Worm (Caenorhabditis elegans): ENCODE results near the gene F15H10.8.

The F15H10.8 gene

DNA sequence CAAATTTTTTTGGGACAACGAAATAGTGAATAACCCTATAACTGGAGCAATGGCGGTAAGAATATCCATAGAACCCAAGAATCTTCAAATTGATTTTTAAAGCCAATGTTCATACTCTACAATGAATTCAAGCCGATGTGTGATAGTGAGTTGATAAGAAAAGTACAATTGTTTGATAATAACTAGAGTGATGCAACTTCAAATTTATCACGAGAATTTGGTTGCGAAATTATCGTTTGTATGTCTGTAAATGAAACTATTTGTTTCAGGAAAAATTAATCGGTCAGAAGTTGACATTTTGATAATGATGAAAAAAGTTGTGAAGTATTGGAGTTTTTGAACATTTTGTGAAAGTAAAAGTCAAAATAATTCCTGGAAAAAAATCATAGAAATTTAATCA, 3.4 kb downstream of the F15H10.8 start:
- TF ChIP-seq pbrm-1 (GFP tag; IDR thresholded peaks at IDR 0.05) (no peak), B0261.1 (tag; optimal IDR thresholded peaks at IDR 0.05) (no peak), ets-4 (GFP tag; optimal IDR thresholded peaks at IDR 0.05) (peak; percentile 32), nhr-80 (tag; optimal IDR thresholded peaks at IDR 0.05) (peak; percentile 93), cebp-1 (GFP tag; IDR thresholded peaks at IDR 0.05) (peak; percentile 84), cebp-1 (tag; optimal IDR thresholded peaks at IDR 0.05) (peak; percentile 86)

DNA sequence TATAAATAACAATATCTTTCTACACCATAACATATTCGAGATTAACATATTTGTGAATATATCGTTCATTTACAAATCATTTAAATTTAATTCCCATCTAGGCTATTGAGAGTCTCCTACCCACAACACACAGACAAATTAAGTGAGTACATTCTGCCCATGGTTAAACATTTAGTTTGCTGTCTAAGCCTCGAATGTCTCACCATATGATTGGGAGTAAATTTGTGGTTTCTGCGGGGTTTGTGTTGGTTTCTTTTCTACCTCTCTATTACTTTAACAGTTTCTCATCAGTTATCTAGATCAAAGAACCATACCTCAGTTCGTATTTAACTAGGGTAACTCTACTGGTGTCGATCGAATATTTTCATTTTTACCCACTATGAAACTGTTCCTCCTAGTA, 4.3 kb downstream of the F15H10.8 start, which contains the start of gene ugt-2:
ugt-2 (plus strand) TSS at position 371 of the 400 bp plus-strand sequence.
- TF ChIP-seq snpc-1.1 (tag; optimal IDR thresholded peaks at IDR 0.05; ENCODE audit: insufficient read depth) (no peak), nhr-80 (tag; optimal IDR thresholded peaks at IDR 0.05) (peak; percentile 42)

DNA sequence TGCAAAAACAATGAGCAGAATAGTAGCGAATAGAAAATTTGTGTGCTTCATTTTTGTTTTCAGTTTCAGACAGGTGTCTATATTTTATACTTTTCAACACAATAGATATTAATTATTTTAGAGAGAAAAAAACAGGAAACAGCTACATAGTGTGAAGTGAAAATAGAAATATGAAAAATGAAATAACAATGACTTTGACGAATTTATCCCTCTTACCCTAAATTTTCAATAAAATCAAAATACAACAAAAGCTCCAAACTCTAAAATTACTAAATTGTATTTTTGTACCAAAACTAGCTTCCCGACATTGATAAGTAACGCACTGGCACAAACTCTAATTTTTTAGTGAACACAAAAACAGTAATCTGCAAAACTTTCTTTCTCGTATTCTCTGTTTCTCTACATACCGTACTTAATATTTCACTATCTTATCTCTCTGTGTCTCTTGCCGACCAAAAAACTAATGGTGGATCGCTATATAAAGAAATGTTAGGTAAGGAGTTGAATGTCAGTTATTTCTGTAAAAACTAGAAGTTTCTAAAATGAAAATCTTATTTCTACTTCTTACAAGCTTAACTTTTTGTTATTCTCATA, 7.4 kb downstream of the F15H10.8 start, which contains the start of the genes col-151 and ugt-1:
col-151 (minus strand) TSS at position 51 of the 594 bp plus-strand sequence.
ugt-1 (plus strand) TSS at position 491 of the 594 bp plus-strand sequence.
- TF ChIP-seq B0261.1 (tag; optimal IDR thresholded peaks at IDR 0.05) (no peak), nhr-27 (tag; optimal IDR thresholded peaks at IDR 0.05) (no peak), Y53G8AR.9 (GFP tag; conservative IDR thresholded peaks at IDR 0.05) (no peak), lsl-1 (GFP tag; optimal IDR thresholded peaks at IDR 0.05) (no peak), snpc-1.3 (tag; optimal IDR thresholded peaks at IDR 0.05; ENCODE audit: insufficient read depth) (no peak), hmg-1.2 (GFP tag; IDR thresholded peaks at IDR 0.05) (peak; percentile 82), lin-54 (GFP tag; optimal IDR thresholded peaks at IDR 0.05) (no peak), F49E8.2 (tag; optimal IDR thresholded peaks at IDR 0.05; ENCODE audit: insufficient read depth) (no peak), nhr-179 (tag; optimal IDR thresholded peaks at IDR 0.05) (no peak), attf-6 (GFP tag; IDR thresholded peaks at IDR 0.05) (no peak), mel-28 (tag; optimal IDR thresholded peaks at IDR 0.05; ENCODE audit: borderline replicate concordance) (no peak), Y95B8A.8 (GFP tag; IDR thresholded peaks at IDR 0.05) (no peak), nhr-80 (tag; optimal IDR thresholded peaks at IDR 0.05) (peak; percentile 48), him-1 (tag; optimal IDR thresholded peaks at IDR 0.05) (no peak), ceh-100 (GFP tag; IDR thresholded peaks at IDR 0.05) (no peak)

ce11 chrV:10393708-10394107, 9.0 kb downstream of the F15H10.8 start:
- TF ChIP-seq B0035.1 (tag; optimal IDR thresholded peaks at IDR 0.05) (no peak), sdz-38 (tag; optimal IDR thresholded peaks at IDR 0.05) (no peak), nhr-90 (tag; optimal IDR thresholded peaks at IDR 0.05) (no peak), K12H6.12 (tag; optimal IDR thresholded peaks at IDR 0.05) (no peak), mel-28 (tag; optimal IDR thresholded peaks at IDR 0.05; ENCODE audit: borderline replicate concordance) (no peak), mcd-1 (GFP tag; IDR thresholded peaks at IDR 0.05) (no peak), F55B11.4 (tag; optimal IDR thresholded peaks at IDR 0.05; ENCODE audit: borderline replicate concordance, insufficient read depth) (no peak), hlh-26 (GFP tag; conservative IDR thresholded peaks at IDR 0.05) (no peak), hsf-1 (GFP tag; IDR thresholded peaks at IDR 0.05) (no peak), Y56A3A.18 (GFP tag; IDR thresholded peaks at IDR 0.05) (no peak)

DNA sequence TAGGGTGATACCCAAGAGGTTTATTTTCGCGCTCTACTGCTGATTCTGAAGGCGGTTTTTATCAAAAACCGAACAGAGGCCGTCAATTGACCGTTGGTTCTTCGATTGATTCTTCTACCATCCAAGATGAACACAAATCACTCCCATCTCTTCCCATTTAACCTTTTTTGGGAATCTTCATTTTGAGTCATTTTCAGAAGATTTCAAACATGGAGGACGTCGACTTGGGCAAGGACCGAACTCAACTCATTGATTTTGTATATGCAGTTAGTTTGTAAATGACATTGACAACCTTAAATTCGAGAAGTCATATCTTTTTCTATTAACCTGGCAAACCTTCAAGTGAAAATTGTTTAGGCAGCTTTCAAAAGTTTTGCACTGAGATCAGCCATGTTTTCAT, 14.4 kb downstream of the F15H10.8 start, which contains the start of gene AC3.5:
AC3.5 (plus strand) TSS at position 210 of the 400 bp plus-strand sequence.
- TF ChIP-seq ets-4 (GFP tag; optimal IDR thresholded peaks at IDR 0.05) (no peak), mcd-1 (GFP tag; IDR thresholded peaks at IDR 0.05) (no peak), snpc-1.1 (tag; optimal IDR thresholded peaks at IDR 0.05; ENCODE audit: insufficient read depth) (no peak), die-1 (tag; optimal IDR thresholded peaks at IDR 0.05) (no peak), B0261.1 (tag; optimal IDR thresholded peaks at IDR 0.05) (no peak)

Measured in whole organism, young adult.